Fruit fly (Drosophila melanogaster): ENCODE measurements around the gene CG14818.

Gene CG14818

dm6 chrX:1877107-1877736, 2.4 kb downstream of the CG14818 start, which contains the start of the genes CG14817 and CG14805:
Gene CG14817, minus strand, starts transcription at chrX:1877270.
Gene CG14805, plus strand, starts transcription at chrX:1877317.
- peak; percentile 62 for TF ChIP-seq EcR (GFP tag; optimal IDR thresholded peaks at IDR 0.05)
- peak; percentile 34 for TF ChIP-seq CG15710 (tag; optimal IDR thresholded peaks at IDR 0.05)
- TF ChIP-seq CG4496 (GFP tag; IDR thresholded peaks at IDR 0.05): peak; percentile 76
- no peak for TF ChIP-seq fd96Ca (GFP tag; IDR thresholded peaks at IDR 0.05)
- TF ChIP-seq CG17806 (tag; optimal IDR thresholded peaks at IDR 0.05): peak; percentile 4
- TF ChIP-seq Ets98B (GFP tag; IDR thresholded peaks at IDR 0.05): peak; percentile 8; the same call in 1 of the 2 replicates
- peak; percentile 82 for TF ChIP-seq Snoo (tag; optimal IDR thresholded peaks at IDR 0.05)
- TF ChIP-seq CG32121 (GFP tag; IDR thresholded peaks at IDR 0.05): no peak
- peak; percentile 54 for TF ChIP-seq gl (tag; optimal IDR thresholded peaks at IDR 0.05)
- no peak for TF ChIP-seq Pif1A (GFP tag; optimal IDR thresholded peaks at IDR 0.05)
- TF ChIP-seq CG34367 (tag; optimal IDR thresholded peaks at IDR 0.05): peak; percentile 58

dm6 chrX:1873515-1874126, 6.0 kb downstream of the CG14818 start, which contains the start of the genes Pgam5 and Vps26:
Gene Pgam5, minus strand, starts transcription at chrX:1873565.
Gene Vps26, plus strand, starts transcription at chrX:1873853.
- TF ChIP-seq CG10348 (GFP tag; IDR thresholded peaks at IDR 0.05): no peak
- no peak for TF ChIP-seq Pif1B (GFP tag; optimal IDR thresholded peaks at IDR 0.05)
- TF ChIP-seq EcR (GFP tag; optimal IDR thresholded peaks at IDR 0.05): no peak
- no peak for TF ChIP-seq Pif1A (GFP tag; optimal IDR thresholded peaks at IDR 0.05)

- no peak for TF ChIP-seq fd96Ca (GFP tag; IDR thresholded peaks at IDR 0.05)
- TF ChIP-seq Ets98B (GFP tag; IDR thresholded peaks at IDR 0.05): peak; percentile 29; the same call in 1 of the 2 replicates
- TF ChIP-seq D1 (tag; optimal IDR thresholded peaks at IDR 0.05): no peak
- TF ChIP-seq Pif1A (GFP tag; optimal IDR thresholded peaks at IDR 0.05): no peak
- TF ChIP-seq Snoo (tag; optimal IDR thresholded peaks at IDR 0.05): no peak
Measured at dm6 chrX:1868586-1869111, 10.9 kb downstream of the CG14818 start, which contains the start of the genes CG14803 and Pex5. Gene CG14803, plus strand, starts transcription at chrX:1868870. Gene Pex5, minus strand, starts transcription at chrX:1869061.

- no peak for TF ChIP-seq CG10348 (GFP tag; IDR thresholded peaks at IDR 0.05)
- no peak for TF ChIP-seq CG12605 (GFP tag; IDR thresholded peaks at IDR 0.05)
Measured at dm6 chrX:1865673-1866072, 13.9 kb downstream of the CG14818 start, which contains the start of the genes Gcna and MED18. Gene Gcna, minus strand, starts transcription at chrX:1865835. Gene MED18, plus strand, starts transcription at chrX:1865909.

dm6 chrX:1861620-1862184, 17.9 kb downstream of the CG14818 start, which contains the start of gene deltaCOP:
Gene deltaCOP, minus strand, starts transcription at chrX:1861790.
- TF ChIP-seq CG13204 (GFP tag; optimal IDR thresholded peaks at IDR 0.05) (no peak), Pif1B (GFP tag; optimal IDR thresholded peaks at IDR 0.05) (no peak), Pif1A (GFP tag; optimal IDR thresholded peaks at IDR 0.05) (no peak), CG8159 (tag; optimal IDR thresholded peaks at IDR 0.05) (no peak), CG17806 (tag; optimal IDR thresholded peaks at IDR 0.05) (peak; percentile 54), Snoo (tag; optimal IDR thresholded peaks at IDR 0.05) (peak; percentile 76), rn (GFP tag; IDR thresholded peaks at IDR 0.05) (peak; percentile 47; the same call in 1 of the 2 replicates), CG10348 (GFP tag; IDR thresholded peaks at IDR 0.05) (peak; percentile 57), CG32121 (GFP tag; IDR thresholded peaks at IDR 0.05) (peak; percentile 70), EcR (GFP tag; optimal IDR thresholded peaks at IDR 0.05) (peak; percentile 15), CG15710 (tag; optimal IDR thresholded peaks at IDR 0.05) (peak; percentile 75), CG34367 (tag; optimal IDR thresholded peaks at IDR 0.05) (no peak), CG14655 (GFP tag; optimal IDR thresholded peaks at IDR 0.05) (no peak), CG12605 (GFP tag; IDR thresholded peaks at IDR 0.05) (peak; percentile 52; the same call in 1 of the 2 replicates), CG9948 (tag; optimal IDR thresholded peaks at IDR 0.05) (peak; percentile 63), gl (tag; optimal IDR thresholded peaks at IDR 0.05) (peak; percentile 43), Ets98B (GFP tag; IDR thresholded peaks at IDR 0.05) (peak; percentile 75), CG4496 (GFP tag; IDR thresholded peaks at IDR 0.05) (peak; percentile 69; the same call in 2 of the 3 replicates), D1 (tag; optimal IDR thresholded peaks at IDR 0.05) (no peak), fd96Ca (GFP tag; IDR thresholded peaks at IDR 0.05) (peak; percentile 86), CG8301 (tag; optimal IDR thresholded peaks at IDR 0.05) (no peak)

- TF ChIP-seq CG8159 (tag; optimal IDR thresholded peaks at IDR 0.05): peak; percentile 51
- TF ChIP-seq Snoo (tag; optimal IDR thresholded peaks at IDR 0.05): peak; percentile 30
- no peak for TF ChIP-seq EcR (GFP tag; optimal IDR thresholded peaks at IDR 0.05)
- TF ChIP-seq D1 (tag; optimal IDR thresholded peaks at IDR 0.05): no peak
- TF ChIP-seq CG9948 (tag; optimal IDR thresholded peaks at IDR 0.05): peak; percentile 27
- peak; percentile 52 for TF ChIP-seq CG8301 (tag; optimal IDR thresholded peaks at IDR 0.05)
- TF ChIP-seq CG14655 (GFP tag; optimal IDR thresholded peaks at IDR 0.05): no peak
- TF ChIP-seq CG15710 (tag; optimal IDR thresholded peaks at IDR 0.05): peak; percentile 28
- no peak for TF ChIP-seq Pif1A (GFP tag; optimal IDR thresholded peaks at IDR 0.05)
- TF ChIP-seq CG17806 (tag; optimal IDR thresholded peaks at IDR 0.05): peak; percentile 29
- TF ChIP-seq Pif1B (GFP tag; optimal IDR thresholded peaks at IDR 0.05): peak; percentile 55
- TF ChIP-seq CG13204 (GFP tag; optimal IDR thresholded peaks at IDR 0.05): no peak
- TF ChIP-seq CG4496 (GFP tag; IDR thresholded peaks at IDR 0.05): peak; percentile 66
- TF ChIP-seq rn (GFP tag; IDR thresholded peaks at IDR 0.05): no peak
- TF ChIP-seq Ets98B (GFP tag; IDR thresholded peaks at IDR 0.05): peak; percentile 11; the same call in 1 of the 2 replicates
- no peak for TF ChIP-seq CG12605 (GFP tag; IDR thresholded peaks at IDR 0.05)
- peak; percentile 33; the same call in 1 of the 2 replicates for TF ChIP-seq CG32121 (GFP tag; IDR thresholded peaks at IDR 0.05)
- no peak for TF ChIP-seq gl (tag; optimal IDR thresholded peaks at IDR 0.05)
- no peak for TF ChIP-seq CG10348 (GFP tag; IDR thresholded peaks at IDR 0.05)
- TF ChIP-seq CG34367 (tag; optimal IDR thresholded peaks at IDR 0.05): peak; percentile 20
- TF ChIP-seq fd96Ca (GFP tag; IDR thresholded peaks at IDR 0.05): peak; percentile 53; the same call in 2 of the 3 replicates
Measured at dm6 chrX:1858867-1859266, 20.7 kb downstream of the CG14818 start, which contains the start of gene Lamtor5. Gene Lamtor5, minus strand, starts transcription at chrX:1858971.
